Worm (Caenorhabditis elegans): ENCODE measurements around the gene T22B2.3.

ce11 chrX:3914273-3914672, 2.8 kb upstream of the T22B2.3 start:
- TF ChIP-seq unc-62 (GFP tag; optimal IDR thresholded peaks at IDR 0.05) (no peak), nhr-27 (tag; optimal IDR thresholded peaks at IDR 0.05) (no peak), lin-35 (GFP tag; optimal IDR thresholded peaks at IDR 0.05) (no peak), F57C9.4 (tag; optimal IDR thresholded peaks at IDR 0.05) (no peak)

All from whole organism, young adult.